Fruit fly (Drosophila melanogaster): ENCODE results near the gene CG7387.

DNA sequence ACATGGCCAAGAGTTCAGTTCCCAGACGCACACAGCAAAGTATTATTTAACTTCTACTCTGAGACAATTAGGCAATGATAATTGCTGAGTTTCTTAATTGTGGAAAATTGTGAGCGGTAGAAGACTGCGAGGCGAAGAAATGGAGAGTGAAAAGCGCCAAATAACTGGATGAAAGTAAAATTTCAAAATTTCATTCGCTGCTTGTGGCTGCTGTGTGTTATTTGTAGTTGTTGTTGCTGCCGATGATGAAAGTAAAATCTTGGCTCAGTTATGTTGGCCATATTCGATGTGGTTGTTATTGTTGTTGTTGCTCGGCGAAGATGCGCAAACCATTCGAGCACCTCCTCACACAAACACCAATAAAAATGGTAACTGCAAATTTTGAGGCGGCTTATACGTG lies 42.6 kb downstream of the CG7387 start:
- no peak for TF ChIP-seq Pif1A (GFP tag; optimal IDR thresholded peaks at IDR 0.05)
- no peak for TF ChIP-seq fd96Ca (GFP tag; IDR thresholded peaks at IDR 0.05)
- TF ChIP-seq CG15710 (tag; optimal IDR thresholded peaks at IDR 0.05) = no peak

Data from whole organism, pupa.